Worm (Caenorhabditis elegans) whole organism, L4/young adult: ENCODE data around the gene algn-6.

ENCODE experiments used
- W03F9.2 ChIP-seq: fragments of 150-350 bp; optimal IDR thresholded peaks from 2 replicates; lab custom pipeline; 2014; ENCODE audit warnings: missing biosample characterization, missing genetic modification characterization
- dao-5 ChIP-seq: sonication (generic microtip); optimal IDR thresholded peaks from 2 replicates; lab custom pipeline; 2016; ENCODE audit warnings: missing genotype, missing genetic modification characterization, moderate library complexity, missing compliant biosample characterization
- him-1 ChIP-seq: sonication (generic microtip); optimal IDR thresholded peaks from 2 replicates; lab custom pipeline; 2016; ENCODE audit warnings: missing genotype, missing genetic modification reagents, missing genetic modification characterization, missing compliant biosample characterization

DNA sequence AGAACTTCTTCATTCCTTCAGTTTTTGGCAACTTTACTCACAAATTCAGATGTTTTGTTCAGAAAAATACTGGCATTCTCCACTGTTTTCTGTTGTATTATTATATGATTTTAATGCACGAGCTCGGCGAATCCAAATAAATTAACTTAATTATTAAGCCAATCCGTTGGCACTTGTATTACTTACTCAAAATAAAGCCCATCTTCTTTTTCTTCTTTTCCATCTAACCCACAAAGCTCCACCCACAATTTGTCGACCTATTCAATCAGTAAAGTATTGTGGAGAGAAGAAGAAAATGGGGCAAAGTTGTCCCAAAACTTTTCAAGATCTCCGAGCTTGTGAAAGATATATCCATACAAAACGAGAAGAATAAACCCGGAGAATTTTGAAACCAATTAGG is 48.3 kb upstream of the algn-6 start:
- TF ChIP-seq W03F9.2 (tag; lab: Kevin White, UChicago) (no peak), dao-5 (tag; lab: Kevin White, UChicago) (no peak), him-1 (tag; lab: Kevin White, UChicago) (no peak)
